Worm (Caenorhabditis elegans) whole organism, L3 larva: ENCODE results near the gene C34C12.8.

Experiments
- lin-15B ChIP-seq: fragments of 150-350 bp; optimal IDR thresholded peaks from 2 replicates; lab custom pipeline; 2014; ENCODE audit warnings: missing biosample characterization, missing genetic modification characterization
- nfya-1 ChIP-seq: sonication (generic microtip); optimal IDR thresholded peaks from 2 replicates; lab custom pipeline; 2017; ENCODE audit warnings: missing genetic modification characterization, mild to moderate bottlenecking, missing compliant biosample characterization, antibody characterized with exemption, moderate library complexity; ENCODE audit not compliant: insufficient read depth
- pha-4 ChIP-seq: fragments of 150-350 bp; optimal IDR thresholded peaks from 2 replicates; lab custom pipeline; 2014; ENCODE audit warnings: missing biosample characterization, missing genetic modification reagents, missing genetic modification characterization
- zag-1 ChIP-seq: fragments of 150-350 bp; optimal IDR thresholded peaks from 2 replicates; lab custom pipeline; 2014; ENCODE audit warnings: missing biosample characterization, missing genetic modification characterization

- TF ChIP-seq pha-4 (tag; lab: Kevin White, UChicago) (no peak), zag-1 (tag; lab: Kevin White, UChicago) (no peak), nfya-1 (tag; lab: Kevin White, UChicago) (no peak), lin-15B (tag; lab: Kevin White, UChicago) (no peak)
These were observed 46.8 kb upstream of the C34C12.8 start for ce11 chrIII:3413437-3413836.
